Worm (Caenorhabditis elegans) whole organism, L4/young adult: ENCODE results near the gene T26C5.4.

Experiments used
- dao-5 ChIP-seq: sonication (generic microtip); optimal IDR thresholded peaks from 2 replicates; lab custom pipeline; 2016; ENCODE audit warnings: missing genotype, missing genetic modification characterization, moderate library complexity, missing compliant biosample characterization
- him-1 ChIP-seq: sonication (generic microtip); optimal IDR thresholded peaks from 2 replicates; lab custom pipeline; 2016; ENCODE audit warnings: missing genotype, missing genetic modification reagents, missing genetic modification characterization, missing compliant biosample characterization

DNA sequence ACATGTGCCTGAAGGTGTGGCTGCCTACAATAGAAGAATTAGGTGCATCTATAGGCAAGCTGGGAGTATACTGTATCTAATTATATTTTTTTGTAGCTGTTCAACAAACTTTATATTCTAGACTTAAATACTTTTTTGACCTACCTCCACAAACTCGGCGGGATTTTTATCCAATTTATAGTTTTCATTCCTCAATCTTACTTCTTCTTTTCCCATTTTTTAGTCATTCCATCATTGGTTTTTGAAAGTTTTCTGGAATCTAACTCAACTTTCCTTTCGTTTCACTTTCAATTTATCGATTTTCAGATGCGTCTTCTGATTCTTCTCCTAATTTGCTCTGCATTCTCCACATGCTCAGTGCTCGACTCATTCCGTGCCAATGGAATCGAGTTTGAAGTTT is 19.3 kb upstream of the T26C5.4 start, which contains the start of gene C01G6.3:
- TF ChIP-seq him-1 (tag; lab: Kevin White, UChicago): no peak
- TF ChIP-seq dao-5 (tag; lab: Kevin White, UChicago): no peak
